Fruit fly (Drosophila melanogaster): Measurements from ENCODE around the gene CG45080.

Gene CG45080

dm6 chr3R:13364175-13365174 lies 45.4 kb upstream of the CG45080 start, which contains the start of gene Dic1 (continued):
- TF ChIP-seq CG2120 (GFP tag; optimal IDR thresholded peaks at IDR 0.05), result peak; percentile 97
- peak; percentile 97 for TF ChIP-seq lilli (GFP tag; optimal IDR thresholded peaks at IDR 0.05)
- peak; percentile 95 for TF ChIP-seq ind (GFP tag; optimal IDR thresholded peaks at IDR 0.05)
- TF ChIP-seq Sox102F (GFP tag; optimal IDR thresholded peaks at IDR 0.05), result peak; percentile 98
- peak; percentile 91 to 98 for TF ChIP-seq Hr51 (GFP tag; optimal IDR thresholded peaks at IDR 0.05)
- peak; percentile 99 for TF ChIP-seq Sox100B (GFP tag; optimal IDR thresholded peaks at IDR 0.05)
- no peak for TF ChIP-seq pan (optimal IDR thresholded peaks at IDR 0.05)
- TF ChIP-seq pan (GFP tag; optimal IDR thresholded peaks at IDR 0.05 in 1 of 2, IDR thresholded peaks at IDR 0.05 in 1 of 2), result peak in 1 of 2 experiments; percentile 93
- peak; percentile 93 for TF ChIP-seq vfl (GFP tag; optimal IDR thresholded peaks at IDR 0.05)
- peak; percentile 93 for TF ChIP-seq Bteb2 (GFP tag; optimal IDR thresholded peaks at IDR 0.05)
- peak; percentile 95 for TF ChIP-seq Fer2 (tag; optimal IDR thresholded peaks at IDR 0.05)
- peak; percentile 99 for TF ChIP-seq Asciz (GFP tag; optimal IDR thresholded peaks at IDR 0.05)
- peak; percentile 45 for TF ChIP-seq pros (GFP tag; optimal IDR thresholded peaks at IDR 0.05)
- peak; percentile 87 for TF ChIP-seq nom (GFP tag; optimal IDR thresholded peaks at IDR 0.05)
- peak; percentile 65; the same call in 1 of the 2 replicates for TF ChIP-seq CG16779 (GFP tag; IDR thresholded peaks at IDR 0.05)
- TF ChIP-seq scrt (GFP tag; optimal IDR thresholded peaks at IDR 0.05), result peak; percentile 96
- TF ChIP-seq CG17361 (GFP tag; IDR thresholded peaks at IDR 0.05), result peak; percentile 99
- TF ChIP-seq CG7987 (GFP tag; optimal IDR thresholded peaks at IDR 0.05), result peak; percentile 75
- peak; percentile 93 for TF ChIP-seq HLH54F (GFP tag; optimal IDR thresholded peaks at IDR 0.05)
- TF ChIP-seq sna (GFP tag; IDR thresholded peaks at IDR 0.05; ENCODE audit: partially characterized antibody), result 0 out of 2 replicates have a peak, but pooled peaks have one; percentile 36
- TF ChIP-seq Deaf1 (tag; optimal IDR thresholded peaks at IDR 0.05), result peak; percentile 85
- peak; percentile 93 for TF ChIP-seq Aef1 (GFP tag; IDR thresholded peaks at IDR 0.05)
- peak; percentile 98 for TF ChIP-seq CG31441 (GFP tag; IDR thresholded peaks at IDR 0.05)
- peak; percentile 91 for TF ChIP-seq CG10274 (GFP tag; optimal IDR thresholded peaks at IDR 0.05)
- TF ChIP-seq mam (GFP tag; optimal IDR thresholded peaks at IDR 0.05), result peak; percentile 92
- TF ChIP-seq zfh2 (GFP tag; optimal IDR thresholded peaks at IDR 0.05), result peak; percentile 95
- TF ChIP-seq lab (GFP tag; optimal IDR thresholded peaks at IDR 0.05), result peak; percentile 98
- TF ChIP-seq ken (GFP tag; IDR thresholded peaks at IDR 0.05), result peak; percentile 84; the same call in 2 of the 3 replicates
- peak; percentile 92 for TF ChIP-seq tgo (GFP tag; IDR thresholded peaks at IDR 0.05)
- TF ChIP-seq Dek (tag; optimal IDR thresholded peaks at IDR 0.05), result peak; percentile 96
- TF ChIP-seq unpg (GFP tag; optimal IDR thresholded peaks at IDR 0.05), result peak; percentile 95
- TF ChIP-seq CG1529 (GFP tag; optimal IDR thresholded peaks at IDR 0.05), result peak; percentile 94
- TF ChIP-seq ase (GFP tag; IDR thresholded peaks at IDR 0.05), result peak; percentile 78; the same call in 2 of the 3 replicates
- peak; percentile 92 for TF ChIP-seq CG13624 (GFP tag; optimal IDR thresholded peaks at IDR 0.05)
- TF ChIP-seq CkIIα-i1 (GFP tag; IDR thresholded peaks at IDR 0.05), result no peak; the same call in 1 of the 2 replicates
- TF ChIP-seq exex (tag; optimal IDR thresholded peaks at IDR 0.05), result peak; percentile 84
- peak; percentile 96 for TF ChIP-seq sqz (GFP tag; optimal IDR thresholded peaks at IDR 0.05)
- no peak for TF ChIP-seq lov (optimal IDR thresholded peaks at IDR 0.05)
- TF ChIP-seq lov (GFP tag; IDR thresholded peaks at IDR 0.05), result peak; percentile 81
- no peak for TF ChIP-seq D (optimal IDR thresholded peaks at IDR 0.05)
- TF ChIP-seq D (GFP tag; optimal IDR thresholded peaks at IDR 0.05), result peak; percentile 98
- peak; percentile 70; the same call in 1 of the 2 replicates for TF ChIP-seq CG43689 (GFP tag; IDR thresholded peaks at IDR 0.05)
- TF ChIP-seq CG12659 (GFP tag; optimal IDR thresholded peaks at IDR 0.05), result peak; percentile 99
- peak; percentile 90 for TF ChIP-seq bab2 (GFP tag; optimal IDR thresholded peaks at IDR 0.05)
- peak; percentile 74 for TF ChIP-seq btn (GFP tag; optimal IDR thresholded peaks at IDR 0.05)
- TF ChIP-seq CG15269 (tag; optimal IDR thresholded peaks at IDR 0.05), result peak; percentile 97
- TF ChIP-seq dimm (GFP tag; IDR thresholded peaks at IDR 0.05), result peak; percentile 57
- TF ChIP-seq nerfin-2 (GFP tag; IDR thresholded peaks at IDR 0.05; ENCODE audit: partially characterized antibody), result no peak
